Comparison of ENCODE assay signal across 3 worm cellular contexts in the genomic region with DNA sequence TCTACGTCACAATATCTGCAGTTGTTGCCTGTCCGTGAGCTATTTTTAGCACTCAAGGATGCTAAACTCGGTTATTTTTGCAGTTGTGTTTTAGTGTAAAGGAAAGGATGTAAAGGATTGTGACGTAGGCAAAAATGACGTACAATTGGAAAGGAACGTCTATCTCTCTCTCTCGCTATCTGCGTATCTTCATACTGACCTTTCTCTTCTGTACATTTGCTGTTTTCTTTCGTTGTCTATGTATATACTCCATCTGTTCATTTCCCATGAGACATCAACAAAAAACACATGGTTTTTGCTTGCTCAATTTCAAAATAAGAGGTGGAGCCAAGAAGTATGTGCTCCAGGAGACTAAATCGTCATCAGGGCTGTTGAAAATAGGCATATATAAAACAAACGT.
TF ChIP-seq lines count a peak whose summit lies in the region.

No protein-coding gene starts in this region.

TF ChIP-seq in whole organism, L1 larva, 84 proteins besides CTCF, POLR2A, EP300 and RAD21 (continued from another document):
- no peak for TF ChIP-seq lsy-2 (tag; optimal IDR thresholded peaks at IDR 0.05; lab: Kevin White, UChicago)
- TF ChIP-seq fos-1 (tag; optimal IDR thresholded peaks at IDR 0.05; lab: Kevin White, UChicago) = no peak
TF ChIP-seq in whole organism, L1 larva: peak in this region for 2.

TF ChIP-seq in whole organism, L2 larva, 48 proteins besides CTCF, POLR2A, EP300 and RAD21 (continued from another document):
- TF ChIP-seq nhr-77 (tag; optimal IDR thresholded peaks at IDR 0.05; lab: Kevin White, UChicago) (no peak), F13H6.1 (tag; optimal IDR thresholded peaks at IDR 0.05; lab: Kevin White, UChicago) (no peak), ztf-11 (tag; optimal IDR thresholded peaks at IDR 0.05; lab: Kevin White, UChicago) (no peak)

TF ChIP-seq in whole organism, L4 larva, 104 proteins besides CTCF, POLR2A, EP300 and RAD21 (continued from another document):
- no peak for TF ChIP-seq D1046.2 (GFP tag; IDR thresholded peaks at IDR 0.05; lab: Robert Waterston, UW)
- TF ChIP-seq nhr-102 (tag; optimal IDR thresholded peaks at IDR 0.05; lab: Kevin White, UChicago) = no peak
- TF ChIP-seq ces-1 (GFP tag; optimal IDR thresholded peaks at IDR 0.05; lab: Kevin White, UChicago) = no peak
- TF ChIP-seq hlh-11 (tag; optimal IDR thresholded peaks at IDR 0.05; lab: Kevin White, UChicago) = peak; percentile 62
- TF ChIP-seq rbr-2 (tag; optimal IDR thresholded peaks at IDR 0.05; lab: Kevin White, UChicago) = peak; percentile 20
- peak in 1 of 2 experiments; percentile 52 for TF ChIP-seq mdl-1 (tag; optimal IDR thresholded peaks at IDR 0.05; lab: Kevin White, UChicago)
- TF ChIP-seq ceh-20 (GFP tag; IDR thresholded peaks at IDR 0.05; lab: Robert Waterston, UW) = 0 out of 2 replicates have a peak, but pooled peaks have one; percentile 22
